ENCODE assay signal across 6 worm cellular contexts in genomic region chrIV:11021512-11022268, ce11.
A peak's percentile ranks its signal among the peaks of the same experiment; 100 is the strongest.
TF ChIP-seq lines count a peak whose summit lies in the region.

mogs-1 (minus strand) TSS chrIV:11021928.

TF ChIP-seq in whole organism, L1 larva, 84 proteins besides CTCF, POLR2A, EP300 and RAD21 (continues in another document):
- TF ChIP-seq rnt-1 (tag; optimal IDR thresholded peaks at IDR 0.05; lab: Kevin White, UChicago), result no peak
- no peak for TF ChIP-seq unc-30 (tag; optimal IDR thresholded peaks at IDR 0.05; lab: Kevin White, UChicago)
- peak in 1 of 2 experiments; percentile 39 for TF ChIP-seq lin-35 (GFP tag; optimal IDR thresholded peaks at IDR 0.05; lab: Kevin White, UChicago)
- no peak for TF ChIP-seq egl-27 (tag; optimal IDR thresholded peaks at IDR 0.05; lab: Kevin White, UChicago)
- TF ChIP-seq zip-4 (GFP tag; optimal IDR thresholded peaks at IDR 0.05; lab: Kevin White, UChicago), result no peak
- no peak for TF ChIP-seq irx-1 (tag; optimal IDR thresholded peaks at IDR 0.05; lab: Kevin White, UChicago)
- TF ChIP-seq ceh-90 (tag; optimal IDR thresholded peaks at IDR 0.05; lab: Kevin White, UChicago), result no peak
- TF ChIP-seq mdl-1 (tag; optimal IDR thresholded peaks at IDR 0.05; lab: Kevin White, UChicago), result peak in 1 of 2 experiments; percentile 56
- peak; percentile 1 for TF ChIP-seq unc-130 (tag; optimal IDR thresholded peaks at IDR 0.05; lab: Kevin White, UChicago)
- peak; percentile 60 for TF ChIP-seq ztf-4 (tag; optimal IDR thresholded peaks at IDR 0.05; lab: Kevin White, UChicago)
- TF ChIP-seq swsn-7 (tag; optimal IDR thresholded peaks at IDR 0.05; lab: Kevin White, UChicago), result no peak
- TF ChIP-seq nhr-11 (tag; optimal IDR thresholded peaks at IDR 0.05; lab: Kevin White, UChicago), result no peak
- TF ChIP-seq fkh-8 (tag; optimal IDR thresholded peaks at IDR 0.05; lab: Kevin White, UChicago), result no peak
- no peak for TF ChIP-seq aha-1 (tag; optimal IDR thresholded peaks at IDR 0.05; lab: Kevin White, UChicago)
- no peak for TF ChIP-seq dpl-1 (GFP tag; optimal IDR thresholded peaks at IDR 0.05; lab: Kevin White, UChicago)

TF ChIP-seq in whole organism, L2 larva, 48 proteins besides CTCF, POLR2A, EP300 and RAD21 (continues in another document):
- TF ChIP-seq mbf-1 (tag; optimal IDR thresholded peaks at IDR 0.05; lab: Kevin White, UChicago), result no peak
- TF ChIP-seq dmd-4 (tag; optimal IDR thresholded peaks at IDR 0.05; lab: Kevin White, UChicago), result no peak
- no peak for TF ChIP-seq ztf-1 (GFP tag; conservative IDR thresholded peaks at IDR 0.05; lab: Robert Waterston, UW)
- no peak for TF ChIP-seq C34F6.9 (tag; optimal IDR thresholded peaks at IDR 0.05; lab: Kevin White, UChicago)
- TF ChIP-seq unc-62 (GFP tag; optimal IDR thresholded peaks at IDR 0.05; lab: Kevin White, UChicago), result no peak
- peak; percentile 71 for TF ChIP-seq nhr-21 (tag; optimal IDR thresholded peaks at IDR 0.05; lab: Kevin White, UChicago)
- TF ChIP-seq Y55F3AM.14 (GFP tag; optimal IDR thresholded peaks at IDR 0.05; lab: Kevin White, UChicago), result no peak
- TF ChIP-seq nhr-10 (tag; optimal IDR thresholded peaks at IDR 0.05; lab: Kevin White, UChicago), result no peak
- no peak for TF ChIP-seq nhr-77 (tag; optimal IDR thresholded peaks at IDR 0.05; lab: Kevin White, UChicago)
- peak; percentile 23 for TF ChIP-seq nhr-129 (tag; optimal IDR thresholded peaks at IDR 0.05; lab: Kevin White, UChicago)
- peak; percentile 47 for TF ChIP-seq fos-1 (tag; optimal IDR thresholded peaks at IDR 0.05; lab: Kevin White, UChicago)
- TF ChIP-seq elt-3 (tag; optimal IDR thresholded peaks at IDR 0.05; lab: Kevin White, UChicago), result no peak
- TF ChIP-seq aly-2 (tag; optimal IDR thresholded peaks at IDR 0.05; lab: Kevin White, UChicago), result no peak
- peak; percentile 41 for TF ChIP-seq sem-4 (tag; optimal IDR thresholded peaks at IDR 0.05; lab: Kevin White, UChicago)
- peak in 1 of 2 experiments; percentile 22 for TF ChIP-seq lsy-2 (tag; optimal IDR thresholded peaks at IDR 0.05; lab: Kevin White, UChicago)
- no peak for TF ChIP-seq ztf-11 (tag; optimal IDR thresholded peaks at IDR 0.05; lab: Kevin White, UChicago)

TF ChIP-seq in whole organism, L3 larva, 47 proteins besides CTCF, POLR2A, EP300 and RAD21:
- TF ChIP-seq hmg-11 (tag; optimal IDR thresholded peaks at IDR 0.05; lab: Kevin White, UChicago), result peak; percentile 21
- TF ChIP-seq nhr-25 (tag; optimal IDR thresholded peaks at IDR 0.05; lab: Kevin White, UChicago), result peak; percentile 53
- no peak for TF ChIP-seq R02D3.7 (tag; optimal IDR thresholded peaks at IDR 0.05; lab: Kevin White, UChicago)
- no peak for TF ChIP-seq mdl-1 (tag; optimal IDR thresholded peaks at IDR 0.05; lab: Kevin White, UChicago)
- peak; percentile 50 for TF ChIP-seq elt-2 (tag; optimal IDR thresholded peaks at IDR 0.05; lab: Kevin White, UChicago)
- TF ChIP-seq jun-1 (tag; optimal IDR thresholded peaks at IDR 0.05; lab: Kevin White, UChicago), result peak; percentile 17
- no peak for TF ChIP-seq mml-1 (tag; optimal IDR thresholded peaks at IDR 0.05; lab: Kevin White, UChicago)
- TF ChIP-seq nhr-23 (tag; optimal IDR thresholded peaks at IDR 0.05; lab: Kevin White, UChicago), result peak; percentile 72
- TF ChIP-seq elt-1 (tag; optimal IDR thresholded peaks at IDR 0.05; lab: Kevin White, UChicago), result peak; percentile 17
- no peak for TF ChIP-seq lin-15B (tag; optimal IDR thresholded peaks at IDR 0.05; lab: Kevin White, UChicago)
- TF ChIP-seq nfya-1 (tag; optimal IDR thresholded peaks at IDR 0.05; lab: Kevin White, UChicago; ENCODE audit: insufficient read depth), result no peak
- TF ChIP-seq fos-1 (tag; optimal IDR thresholded peaks at IDR 0.05; lab: Kevin White, UChicago), result no peak
- TF ChIP-seq nhr-43 (tag; optimal IDR thresholded peaks at IDR 0.05; lab: Kevin White, UChicago; ENCODE audit: poor library complexity, severe bottlenecking), result peak; percentile 60
- no peak for TF ChIP-seq zag-1 (tag; optimal IDR thresholded peaks at IDR 0.05; lab: Kevin White, UChicago)
TF ChIP-seq in whole organism, L3 larva: peak in this region for 7.

TF ChIP-seq in whole organism, L4 larva, 104 proteins besides CTCF, POLR2A, EP300 and RAD21 (continues in another document):
- TF ChIP-seq ctbp-1 (GFP tag; IDR thresholded peaks at IDR 0.05; lab: Robert Waterston, UW), result peak; percentile 38; the same call in 1 of the 2 replicates
- peak; percentile 14 for TF ChIP-seq nhr-102 (tag; optimal IDR thresholded peaks at IDR 0.05; lab: Kevin White, UChicago)
- no peak for TF ChIP-seq ZK337.2 (GFP tag; IDR thresholded peaks at IDR 0.05; lab: Robert Waterston, UW)
- TF ChIP-seq mdl-1 (tag; optimal IDR thresholded peaks at IDR 0.05; lab: Kevin White, UChicago), result peak in 1 of 2 experiments; percentile 87
- no peak for TF ChIP-seq unc-62 (GFP tag; optimal IDR thresholded peaks at IDR 0.05 in 1 of 2; lab: Kevin White, UChicago)
- TF ChIP-seq unc-62 (tag; optimal IDR thresholded peaks at IDR 0.05; lab: Kevin White, UChicago), result no peak
- peak; percentile 1 for TF ChIP-seq nhr-77 (tag; optimal IDR thresholded peaks at IDR 0.05; lab: Kevin White, UChicago)
- TF ChIP-seq tra-1 (GFP tag; IDR thresholded peaks at IDR 0.05; lab: Robert Waterston, UW), result 0 out of 2 replicates have a peak, but pooled peaks have one; percentile 5
- 0 out of 2 replicates have a peak, but pooled peaks have one; percentile 53 for TF ChIP-seq mdt-29 (GFP tag; IDR thresholded peaks at IDR 0.05; lab: Robert Waterston, UW)
- no peak for TF ChIP-seq spr-1 (tag; optimal IDR thresholded peaks at IDR 0.05; lab: Kevin White, UChicago)
- no peak for TF ChIP-seq F49E8.2 (tag; optimal IDR thresholded peaks at IDR 0.05; lab: Kevin White, UChicago; ENCODE audit: borderline replicate concordance)
- no peak for TF ChIP-seq nhr-10 (tag; optimal IDR thresholded peaks at IDR 0.05; lab: Kevin White, UChicago)
- no peak for TF ChIP-seq daf-16 (GFP tag; optimal IDR thresholded peaks at IDR 0.05; lab: Kevin White, UChicago)
- TF ChIP-seq daf-16 (tag; optimal IDR thresholded peaks at IDR 0.05; lab: Kevin White, UChicago), result peak; percentile 78
- TF ChIP-seq ztf-7 (tag; optimal IDR thresholded peaks at IDR 0.05; lab: Kevin White, UChicago), result no peak
- TF ChIP-seq unc-130 (GFP tag; optimal IDR thresholded peaks at IDR 0.05; lab: Kevin White, UChicago), result no peak
- TF ChIP-seq hif-1 (tag; optimal IDR thresholded peaks at IDR 0.05; lab: Kevin White, UChicago), result no peak

TF ChIP-seq in whole organism, mixed stage, embryonic, 35 proteins besides CTCF, POLR2A, EP300 and RAD21:
- TF ChIP-seq elt-1 (tag; optimal IDR thresholded peaks at IDR 0.05; lab: Kevin White, UChicago; ENCODE audit: borderline replicate concordance, insufficient read depth) (peak; percentile 47), nhr-76 (tag; optimal IDR thresholded peaks at IDR 0.05; lab: Kevin White, UChicago) (no peak)

TF ChIP-seq in whole organism, young adult, 124 proteins besides CTCF, POLR2A, EP300 and RAD21:
- TF ChIP-seq sptf-2 (GFP tag; optimal IDR thresholded peaks at IDR 0.05; lab: Kevin White, UChicago), result no peak
- peak; percentile 64 for TF ChIP-seq lsl-1 (GFP tag; optimal IDR thresholded peaks at IDR 0.05; lab: Kevin White, UChicago)
- TF ChIP-seq F33H1.4 (GFP tag; IDR thresholded peaks at IDR 0.05; lab: Robert Waterston, UW), result peak; percentile 59; the same call in 1 of the 2 replicates
- TF ChIP-seq ama-1 (optimal IDR thresholded peaks at IDR 0.05; lab: Kevin White, UChicago), result no peak
- no peak for TF ChIP-seq ama-1 (GFP tag; optimal IDR thresholded peaks at IDR 0.05; lab: Kevin White, UChicago)
- no peak for TF ChIP-seq cebp-1 (GFP tag; IDR thresholded peaks at IDR 0.05; lab: Robert Waterston, UW)
- TF ChIP-seq cebp-1 (tag; optimal IDR thresholded peaks at IDR 0.05; lab: Kevin White, UChicago), result peak; percentile 39
- TF ChIP-seq repo-1 (tag; optimal IDR thresholded peaks at IDR 0.05; lab: Kevin White, UChicago), result peak; percentile 6
- no peak for TF ChIP-seq F22D6.2 (tag; optimal IDR thresholded peaks at IDR 0.05; lab: Kevin White, UChicago)
- peak; percentile 52 for TF ChIP-seq nhr-80 (tag; optimal IDR thresholded peaks at IDR 0.05; lab: Kevin White, UChicago)
- peak; percentile 40 for TF ChIP-seq attf-5 (GFP tag; optimal IDR thresholded peaks at IDR 0.05; lab: Kevin White, UChicago)
- TF ChIP-seq let-607 (tag; optimal IDR thresholded peaks at IDR 0.05; lab: Kevin White, UChicago), result peak in 1 of 2 experiments; percentile 25
- 0 out of 2 replicates have a peak, but pooled peaks have one; percentile 4 for TF ChIP-seq mcd-1 (GFP tag; IDR thresholded peaks at IDR 0.05; lab: Robert Waterston, UW)
- TF ChIP-seq ceh-27 (GFP tag; optimal IDR thresholded peaks at IDR 0.05; lab: Kevin White, UChicago), result no peak
- peak; percentile 32; the same call in 1 of the 2 replicates for TF ChIP-seq B0336.3 (GFP tag; IDR thresholded peaks at IDR 0.05; lab: Robert Waterston, UW)
- 0 out of 2 replicates have a peak, but pooled peaks have one; percentile 42 for TF ChIP-seq dox-1 (GFP tag; IDR thresholded peaks at IDR 0.05; lab: Robert Waterston, UW)
- TF ChIP-seq ztf-26 (tag; optimal IDR thresholded peaks at IDR 0.05; lab: Kevin White, UChicago), result peak; percentile 57
- peak; percentile 31 for TF ChIP-seq lin-54 (GFP tag; optimal IDR thresholded peaks at IDR 0.05; lab: Kevin White, UChicago)
- no peak for TF ChIP-seq nhr-179 (tag; optimal IDR thresholded peaks at IDR 0.05; lab: Kevin White, UChicago)
